Worm (Caenorhabditis elegans) whole organism, young adult: ENCODE measurements around the gene C17C3.9.
A peak's percentile ranks its signal among the peaks of the same experiment; 100 is the strongest.

Experiments
- B0261.1 ChIP-seq: sonication (generic microtip); optimal IDR thresholded peaks from 2 replicates; lab custom pipeline; 2016; ENCODE audit warnings: mild to moderate bottlenecking, missing genetic modification characterization, moderate library complexity, missing compliant biosample characterization
- D2030.7 ChIP-seq: fragments of 200-800 bp; sonication (Bioruptor generic); IDR thresholded peaks from 2 replicates; pipeline ENCODE4 v1.3.6; 2022; ENCODE audit warnings: missing genetic modification reagents, missing genetic modification characterization, missing compliant biosample characterization
- F10E7.11 ChIP-seq: sonication (generic microtip); optimal IDR thresholded peaks from 2 replicates; lab custom pipeline; 2017; ENCODE audit warnings: mild to moderate bottlenecking, missing genetic modification characterization, moderate library complexity, missing compliant biosample characterization
- F52B5.7 ChIP-seq: sonication (generic microtip); optimal IDR thresholded peaks from 2 replicates; lab custom pipeline; 2016; ENCODE audit warnings: mild to moderate bottlenecking, missing genetic modification characterization, missing compliant biosample characterization
- Y53F4B.3 ChIP-seq: fragments of 200-800 bp; sonication (Bioruptor generic); IDR thresholded peaks from 2 replicates; pipeline ENCODE4 v1.3.6; 2022; ENCODE audit warnings: missing genetic modification reagents, missing genetic modification characterization, missing compliant biosample characterization
- Y53G8AR.9 ChIP-seq: fragments of 200-800 bp; sonication (Bioruptor generic); conservative IDR thresholded peaks from 2 replicates; pipeline ENCODE4 v1.3.6; 2022; ENCODE audit warnings: missing genetic modification reagents, missing genetic modification characterization, missing compliant biosample characterization
- Y67H2A.10 ChIP-seq: fragments of 200-800 bp; sonication (Bioruptor generic); conservative IDR thresholded peaks from 2 replicates; pipeline ENCODE4 v1.3.6; 2022; ENCODE audit warnings: missing genetic modification reagents, missing genetic modification characterization, missing compliant biosample characterization
- Y79H2A.3 ChIP-seq: fragments of 200-800 bp; sonication (Bioruptor generic); conservative IDR thresholded peaks from 2 replicates; pipeline ENCODE4 v1.3.6; 2022; ENCODE audit warnings: missing genetic modification reagents, missing genetic modification characterization, missing compliant biosample characterization
- ZK185.1 ChIP-seq: sonication (generic microtip); optimal IDR thresholded peaks from 2 replicates; lab custom pipeline; 2016; ENCODE audit warnings: mild to moderate bottlenecking, missing genetic modification characterization, missing compliant biosample characterization; ENCODE audit not compliant: poor library complexity, severe bottlenecking
- akir-1 ChIP-seq: fragments of 200-800 bp; sonication (Bioruptor generic); optimal IDR thresholded peaks from 2 replicates; lab custom pipeline; 2018; ENCODE audit warnings: mild to moderate bottlenecking, missing genetic modification characterization, moderate library complexity, missing compliant biosample characterization
- athp-1 ChIP-seq: sonication (generic microtip); optimal IDR thresholded peaks from 2 replicates; lab custom pipeline; 2017; ENCODE audit warnings: mild to moderate bottlenecking, missing genetic modification characterization, missing compliant biosample characterization
- attf-3 ChIP-seq: fragments of 200-800 bp; sonication (Bioruptor generic); conservative IDR thresholded peaks from 2 replicates; pipeline ENCODE4 v1.3.6; 2022; ENCODE audit warnings: missing genetic modification reagents, missing genetic modification characterization, missing compliant biosample characterization
- bed-2 ChIP-seq: fragments of 200-800 bp; sonication (Bioruptor generic); IDR thresholded peaks from 2 replicates; pipeline ENCODE4 v1.3.6; 2022; ENCODE audit warnings: missing genetic modification reagents, missing genetic modification characterization, missing compliant biosample characterization
- cebp-1 ChIP-seq, 2 experiments: fragments of 200-800 bp in 1 of 2; sonication (Bioruptor generic) in 1 of 2; sonication (generic microtip) in 1 of 2; IDR thresholded peaks in 1 of 2; optimal IDR thresholded peaks in 1 of 2; 2 replicates each; pipeline versions ENCODE4 v1.3.6 to Lab custom; 2017 to 2022; ENCODE audit warnings: missing compliant biosample characterization in 2 of 2, missing genetic modification characterization in 2 of 2, mild to moderate bottlenecking in 1 of 2, missing genetic modification reagents in 1 of 2, moderate library complexity in 1 of 2
- cebp-2 ChIP-seq: fragments of 200-800 bp; sonication (Bioruptor generic); IDR thresholded peaks from 2 replicates; pipeline ENCODE4 v1.3.6; 2022; ENCODE audit warnings: missing genetic modification characterization, missing compliant biosample characterization
- ceh-100 ChIP-seq: fragments of 200-800 bp; sonication (Bioruptor generic); IDR thresholded peaks from 2 replicates; pipeline ENCODE4 v1.3.6; 2022; ENCODE audit warnings: missing genetic modification reagents, missing genetic modification characterization, missing compliant biosample characterization
- chd-7 ChIP-seq: sonication (generic microtip); optimal IDR thresholded peaks from 2 replicates; lab custom pipeline; 2016; ENCODE audit warnings: mild to moderate bottlenecking, missing genetic modification characterization, moderate library complexity, missing compliant biosample characterization
- fkh-3 ChIP-seq: sonication (generic microtip); optimal IDR thresholded peaks from 2 replicates; lab custom pipeline; 2016; ENCODE audit warnings: mild to moderate bottlenecking, missing genetic modification characterization, missing compliant biosample characterization
- gei-17 ChIP-seq: fragments of 200-800 bp; sonication (Bioruptor generic); optimal IDR thresholded peaks from 2 replicates; lab custom pipeline; 2018; ENCODE audit warnings: mild to moderate bottlenecking, missing genetic modification characterization, missing compliant biosample characterization
- him-1 ChIP-seq: sonication (generic microtip); optimal IDR thresholded peaks from 2 replicates; lab custom pipeline; 2016; ENCODE audit warnings: missing genotype, missing genetic modification reagents, missing genetic modification characterization, missing compliant biosample characterization
- hmg-20 ChIP-seq: fragments of 200-800 bp; sonication (Bioruptor generic); IDR thresholded peaks from 2 replicates; pipeline ENCODE4 v1.3.6; 2022; ENCODE audit warnings: missing genetic modification reagents, missing genetic modification characterization, missing compliant biosample characterization
- hrde-1 ChIP-seq: sonication (generic microtip); optimal IDR thresholded peaks from 2 replicates; lab custom pipeline; 2016; ENCODE audit warnings: missing genetic modification characterization, mild to moderate bottlenecking, missing compliant biosample characterization, moderate library complexity, missing genotype, missing genetic modification reagents, borderline replicate concordance
- lsy-27 ChIP-seq: sonication (generic microtip); optimal IDR thresholded peaks from 2 replicates; lab custom pipeline; 2017; ENCODE audit warnings: missing genetic modification characterization, mild to moderate bottlenecking, missing compliant biosample characterization, antibody characterized with exemption, missing genotype, borderline replicate concordance; ENCODE audit not compliant: insufficient read depth
- nfya-1 ChIP-seq: sonication (generic microtip); optimal IDR thresholded peaks from 2 replicates; lab custom pipeline; 2017; ENCODE audit warnings: antibody characterized with exemption, missing compliant biosample characterization, missing genetic modification characterization, borderline replicate concordance; ENCODE audit not compliant: insufficient read depth
- nhr-80 ChIP-seq: sonication (generic microtip); optimal IDR thresholded peaks from 2 replicates; lab custom pipeline; 2016; ENCODE audit warnings: missing genetic modification characterization, missing compliant biosample characterization
- pha-4 ChIP-seq: fragments of 150-350 bp; sonication (generic microtip); optimal IDR thresholded peaks from 2 replicates; lab custom pipeline; 2014; ENCODE audit warnings: missing biosample characterization, missing genetic modification reagents, missing genetic modification characterization
- rcor-1 ChIP-seq: fragments of 200-800 bp; sonication (Bioruptor generic); IDR thresholded peaks from 2 replicates; pipeline ENCODE4 v1.3.6; 2022; ENCODE audit warnings: missing genetic modification reagents, missing genetic modification characterization, missing compliant biosample characterization
- rec-8 ChIP-seq, 2 experiments: sonication (generic microtip); optimal IDR thresholded peaks; 2 replicates each; lab custom pipeline; 2016; ENCODE audit warnings: mild to moderate bottlenecking in 2 of 2, missing genetic modification characterization in 2 of 2, missing genetic modification reagents in 2 of 2, missing genotype in 2 of 2, missing biosample characterization in 1 of 2, missing compliant biosample characterization in 1 of 2, moderate library complexity in 1 of 2
- sdz-38 ChIP-seq: sonication (generic microtip); optimal IDR thresholded peaks from 2 replicates; lab custom pipeline; 2016; ENCODE audit warnings: missing genotype, missing genetic modification characterization, missing compliant biosample characterization
- snpc-4 ChIP-seq, 5 experiments: fragments of 150-350 bp in 1 of 5; sonication (generic microtip) in 4 of 5; optimal IDR thresholded peaks; 2 replicates each; lab custom pipeline; 2014 to 2018; ENCODE audit warnings: missing genetic modification characterization in 5 of 5, missing biosample characterization in 3 of 5, antibody characterized with exemption in 2 of 5, mild to moderate bottlenecking in 2 of 5, missing compliant biosample characterization in 2 of 5, missing genotype in 2 of 5, moderate library complexity in 2 of 5, missing genetic modification reagents in 1 of 5
- somi-1 ChIP-seq: fragments of 200-800 bp; sonication (Bioruptor generic); optimal IDR thresholded peaks from 2 replicates; lab custom pipeline; 2018; ENCODE audit warnings: mild to moderate bottlenecking, missing genetic modification characterization, missing compliant biosample characterization
- tbx-9 ChIP-seq: sonication (generic microtip); optimal IDR thresholded peaks from 2 replicates; lab custom pipeline; 2016; ENCODE audit warnings: borderline replicate concordance, missing genetic modification characterization, inconsistent platforms, missing compliant biosample characterization
- unc-130 ChIP-seq: sonication (generic microtip); optimal IDR thresholded peaks from 2 replicates; lab custom pipeline; 2016; ENCODE audit warnings: missing genetic modification reagents, missing genetic modification characterization, missing compliant biosample characterization
- unc-62 ChIP-seq: fragments of 150-350 bp; optimal IDR thresholded peaks from 2 replicates; lab custom pipeline; 2014; ENCODE audit warnings: missing biosample characterization, missing genetic modification reagents, missing genetic modification characterization
- ztf-22 ChIP-seq: fragments of 200-800 bp; sonication (Bioruptor generic); optimal IDR thresholded peaks from 2 replicates; lab custom pipeline; 2018; ENCODE audit warnings: mild to moderate bottlenecking, missing genetic modification characterization, moderate library complexity, missing compliant biosample characterization
- ztf-28 ChIP-seq: fragments of 200-800 bp; sonication (Bioruptor generic); IDR thresholded peaks from 2 replicates; pipeline ENCODE4 v1.3.6; 2022; ENCODE audit warnings: missing genetic modification reagents, missing genetic modification characterization, missing compliant biosample characterization
- ztf-6 ChIP-seq: fragments of 200-800 bp; sonication (Bioruptor generic); IDR thresholded peaks from 2 replicates; pipeline ENCODE4 v1.3.6; 2022; ENCODE audit warnings: missing genetic modification reagents, missing genetic modification characterization, missing compliant biosample characterization

C17C3.9 gene

ce11 chrII:5543476-5544144, 11.5 kb upstream of the C17C3.9 start (continued):
- TF ChIP-seq nhr-80 (tag; lab: Kevin White, UChicago) (peak; percentile 45), gei-17 (GFP tag; lab: Kevin White, UChicago) (peak; percentile 91), Y53G8AR.9 (GFP tag; lab: Robert Waterston, UW) (peak; percentile 95), lsy-27 (no peak), fkh-3 (tag; lab: Kevin White, UChicago) (peak; percentile 82), ZK185.1 (tag; lab: Kevin White, UChicago) (peak; percentile 98), Y53F4B.3 (GFP tag; lab: Robert Waterston, UW) (no peak), rcor-1 (GFP tag; lab: Robert Waterston, UW) (peak; percentile 92), ztf-28 (GFP tag; lab: Robert Waterston, UW) (peak; percentile 63; the same call in 1 of the 2 replicates), tbx-9 (tag; lab: Kevin White, UChicago) (no peak), unc-130 (GFP tag; lab: Kevin White, UChicago) (peak; percentile 72), rec-8 (tag; optimal IDR thresholded peaks at IDR 0.05; lab: Kevin White, UChicago) (peak; percentile 69 to 72), pha-4 (tag; lab: Kevin White, UChicago) (peak; percentile 95), athp-1 (tag; lab: Kevin White, UChicago) (peak; percentile 94), sdz-38 (tag; lab: Kevin White, UChicago) (peak; percentile 44), cebp-2 (GFP tag; lab: Robert Waterston, UW) (peak; percentile 83; the same call in 1 of the 2 replicates), unc-62 (peak; percentile 23), chd-7 (tag; lab: Kevin White, UChicago) (peak; percentile 97), D2030.7 (peak; percentile 78), ztf-22 (peak; percentile 86), cebp-1 (GFP tag; IDR thresholded peaks at IDR 0.05; lab: Robert Waterston, UW) (peak; percentile 69), cebp-1 (tag; optimal IDR thresholded peaks at IDR 0.05; lab: Kevin White, UChicago) (peak; percentile 95), B0261.1 (peak; percentile 51), F10E7.11 (tag; lab: Kevin White, UChicago) (peak; percentile 95), ztf-6 (0 out of 2 replicates have a peak, but pooled peaks have one; percentile 44), bed-2 (peak; percentile 87), ceh-100 (GFP tag; lab: Robert Waterston, UW) (peak; percentile 84), Y79H2A.3 (GFP tag; lab: Robert Waterston, UW) (peak; percentile 68; the same call in 1 of the 2 replicates), somi-1 (GFP tag; lab: Kevin White, UChicago) (peak; percentile 94), hrde-1 (tag; lab: Kevin White, UChicago) (peak; percentile 80), snpc-4 (GFP tag; optimal IDR thresholded peaks at IDR 0.05; lab: Kevin White, UChicago) (peak; percentile 98), snpc-4 (tag; optimal IDR thresholded peaks at IDR 0.05; lab: Kevin White, UChicago) (peak; percentile 99 to 100 (median 100)), Y67H2A.10 (GFP tag; lab: Robert Waterston, UW) (peak; percentile 73), him-1 (tag; lab: Kevin White, UChicago) (peak; percentile 85), F52B5.7 (tag; lab: Kevin White, UChicago) (peak; percentile 96), attf-3 (GFP tag; lab: Robert Waterston, UW) (peak; percentile 81), akir-1 (GFP tag; lab: Kevin White, UChicago) (peak; percentile 93), nfya-1 (tag; lab: Kevin White, UChicago) (no peak), hmg-20 (peak; percentile 93)
